Fruit fly (Drosophila melanogaster) whole organism, larva: ENCODE results near the gene RagA-B.

Experiments
- noc ChIP-seq: fragments of 200-800 bp; sonication (Bioruptor generic); optimal IDR thresholded peaks from 3 replicates; lab custom pipeline; 2019; ENCODE audit warnings: missing biosample characterization, mild to moderate bottlenecking, missing genetic modification characterization, moderate library complexity

The RagA-B gene

dm6 chr3R:8954515-8955358 lies 29.4 kb downstream of the RagA-B start:
- TF ChIP-seq noc (tag; lab: Kevin White, UChicago) = peak; percentile 13

- TF ChIP-seq noc (tag; lab: Kevin White, UChicago) = no peak
These were observed 34.6 kb downstream of the RagA-B start for dm6 chr3R:8949334-8950066.

dm6 chr3R:8948855-8949254 lies 35.3 kb downstream of the RagA-B start:
- TF ChIP-seq noc (tag; lab: Kevin White, UChicago) = no peak

dm6 chr3R:8947757-8948428 lies 36.2 kb downstream of the RagA-B start:
- no peak for TF ChIP-seq noc (tag; lab: Kevin White, UChicago)

dm6 chr3R:8946429-8946828 lies 37.7 kb downstream of the RagA-B start:
- TF ChIP-seq noc (tag; lab: Kevin White, UChicago) = no peak

dm6 chr3R:8945502-8946324 lies 38.4 kb downstream of the RagA-B start:
- peak; percentile 72 for TF ChIP-seq noc (tag; lab: Kevin White, UChicago)

dm6 chr3R:8944866-8945265 lies 39.2 kb downstream of the RagA-B start, which contains the start of gene CG11964:
Gene CG11964, minus strand, starts transcription at chr3R:8945020.
- no peak for TF ChIP-seq noc (tag; lab: Kevin White, UChicago)

- TF ChIP-seq noc (tag; lab: Kevin White, UChicago) = no peak
These were observed 44.4 kb downstream of the RagA-B start for dm6 chr3R:8939750-8940149.

- peak; percentile 29 for TF ChIP-seq noc (tag; lab: Kevin White, UChicago)
These were observed 45.4 kb downstream of the RagA-B start, which contains the start of gene ScsbetaA for dm6 chr3R:8938494-8939404. Gene ScsbetaA, plus strand, starts transcription at chr3R:8938724.

- no peak for TF ChIP-seq noc (tag; lab: Kevin White, UChicago)
These were observed 49.2 kb downstream of the RagA-B start, which contains the start of gene osk for dm6 chr3R:8934930-8935329. Gene osk, plus strand, starts transcription at chr3R:8935126.

dm6 chr3R:8932741-8933140 lies 51.4 kb downstream of the RagA-B start:
- no peak for TF ChIP-seq noc (tag; lab: Kevin White, UChicago)
